Worm (Caenorhabditis elegans) whole organism, L4 larva: Measurements from ENCODE around the gene C27A7.6.

ENCODE experiments used
- aha-1 ChIP-seq: fragments of 150-350 bp; peaks from one replicate; lab custom pipeline; 2014; ENCODE audit warnings: missing biosample characterization, missing genetic modification characterization
- ama-1 ChIP-seq: fragments of 150-350 bp; optimal IDR thresholded peaks from 2 replicates; lab custom pipeline; 2014; ENCODE audit warnings: inconsistent platforms, mixed read lengths
- hlh-30 ChIP-seq: sonication (generic microtip); optimal IDR thresholded peaks from 2 replicates; lab custom pipeline; 2017; ENCODE audit warnings: antibody characterized with exemption, mild to moderate bottlenecking, missing genetic modification characterization, missing compliant biosample characterization; ENCODE audit not compliant: insufficient read depth
- lin-13 ChIP-seq: fragments of 150-350 bp; optimal IDR thresholded peaks from 2 replicates; lab custom pipeline; 2014; ENCODE audit warnings: missing biosample characterization, missing genetic modification reagents, missing genetic modification characterization
- lin-15B ChIP-seq: fragments of 150-350 bp; sonication (generic microtip); optimal IDR thresholded peaks from 3 replicates; lab custom pipeline; 2014; ENCODE audit warnings: missing biosample characterization, missing genetic modification characterization
- mep-1 ChIP-seq: fragments of 150-350 bp; sonication (generic microtip); optimal IDR thresholded peaks from 3 replicates; lab custom pipeline; 2014; ENCODE audit warnings: missing biosample characterization, missing genetic modification characterization
- skn-1 ChIP-seq: fragments of 150-350 bp; optimal IDR thresholded peaks from 2 replicates; lab custom pipeline; 2014; ENCODE audit warnings: missing biosample characterization, missing genetic modification characterization
- unc-39 ChIP-seq: sonication (generic microtip); optimal IDR thresholded peaks from 2 replicates; lab custom pipeline; 2017; ENCODE audit warnings: missing biosample characterization, missing genetic modification characterization

- TF ChIP-seq skn-1 (tag; lab: Kevin White, UChicago) (no peak), aha-1 (tag; lab: Kevin White, UChicago) (no peak), lin-13 (GFP tag; lab: Kevin White, UChicago) (no peak), lin-15B (tag; lab: Kevin White, UChicago) (no peak), hlh-30 (tag; lab: Kevin White, UChicago) (no peak), unc-39 (tag; lab: Kevin White, UChicago) (no peak), ama-1 (lab: Kevin White, UChicago) (no peak), mep-1 (tag; lab: Kevin White, UChicago) (no peak)
Observed at ce11 chrV:12085867-12086634, 44.5 kb downstream of the C27A7.6 start.
